Fruit fly (Drosophila melanogaster): ENCODE results near the gene VAChT.

VAChT gene

DNA sequence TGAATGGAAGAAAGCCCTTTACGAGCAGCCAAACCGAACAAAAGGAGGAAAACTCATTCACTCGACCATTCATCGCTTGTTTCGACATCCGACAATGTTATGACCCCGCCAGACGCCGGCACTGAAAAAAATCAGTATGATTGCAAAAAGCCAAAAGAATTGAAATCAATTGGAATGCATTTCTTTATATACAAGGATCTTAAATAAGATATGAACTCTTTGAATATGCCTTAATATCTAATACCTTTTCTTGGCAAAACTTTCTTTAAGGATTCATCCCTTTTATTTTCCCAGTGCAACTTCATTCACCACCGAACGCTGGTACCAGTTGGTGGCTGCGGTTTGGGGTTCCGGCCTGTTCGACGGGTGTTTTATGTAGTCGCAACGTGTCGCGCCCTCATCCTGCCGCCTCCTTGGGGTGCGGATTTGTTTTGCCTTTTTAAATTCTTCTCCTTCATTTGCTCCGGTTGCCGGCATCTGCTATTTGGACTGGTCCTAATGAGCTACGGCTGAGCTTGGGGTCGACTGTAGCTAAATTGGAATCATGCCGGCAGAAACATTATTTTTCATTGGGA is 14.6 kb downstream of the VAChT start (continued):
- TF ChIP-seq OdsH (GFP tag; optimal IDR thresholded peaks at IDR 0.05) (peak; percentile 57), net (GFP tag; optimal IDR thresholded peaks at IDR 0.05) (peak; percentile 37), spab (GFP tag; optimal IDR thresholded peaks at IDR 0.05) (peak; percentile 70), Met (GFP tag; optimal IDR thresholded peaks at IDR 0.05) (peak; percentile 76), pdm3 (GFP tag; optimal IDR thresholded peaks at IDR 0.05) (peak; percentile 64), CG32006 (GFP tag; optimal IDR thresholded peaks at IDR 0.05) (peak; percentile 49), CG9139 (GFP tag; optimal IDR thresholded peaks at IDR 0.05) (peak; percentile 30), Eip78C (GFP tag) (peak; percentile 91), CG11902 (GFP tag; optimal IDR thresholded peaks at IDR 0.05) (peak; percentile 39), Hr39 (GFP tag; optimal IDR thresholded peaks at IDR 0.05) (peak; percentile 58), esn (GFP tag; optimal IDR thresholded peaks at IDR 0.05) (no peak), CG10669 (GFP tag; optimal IDR thresholded peaks at IDR 0.05) (peak; percentile 69), CG3032 (tag; optimal IDR thresholded peaks at IDR 0.05) (peak; percentile 74), CG6163 (GFP tag; IDR thresholded peaks at IDR 0.05) (peak; percentile 69; the same call in 1 of the 3 replicates), CG1621 (tag; optimal IDR thresholded peaks at IDR 0.05) (peak; percentile 55), CG11762 (GFP tag; optimal IDR thresholded peaks at IDR 0.05; ENCODE audit: insufficient read depth) (peak; percentile 28), CG6792 (GFP tag; optimal IDR thresholded peaks at IDR 0.05) (peak; percentile 68)

DNA sequence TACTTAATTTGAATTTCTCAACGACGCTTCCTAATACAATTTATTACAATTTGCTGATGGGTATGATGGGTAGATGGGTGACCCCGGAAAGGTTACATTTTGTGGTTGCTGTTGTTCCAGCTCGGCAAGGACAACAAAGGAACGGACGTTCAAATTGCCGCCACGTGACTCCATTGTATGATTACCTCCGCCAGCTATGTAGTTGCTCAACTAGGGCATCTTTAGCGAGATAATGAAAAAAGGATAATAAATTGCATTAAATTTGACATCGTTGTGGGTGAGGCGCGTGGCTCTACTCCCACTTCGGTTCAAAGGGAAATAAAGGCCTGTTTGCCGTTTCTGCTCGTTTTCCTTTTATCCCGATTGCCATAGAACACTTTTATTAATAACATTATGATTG is 16.1 kb downstream of the VAChT start:
- TF ChIP-seq fd85E (GFP tag; optimal IDR thresholded peaks at IDR 0.05): no peak
- no peak for TF ChIP-seq CG10669 (GFP tag; optimal IDR thresholded peaks at IDR 0.05)
- no peak for TF ChIP-seq CG3919 (GFP tag; optimal IDR thresholded peaks at IDR 0.05)
- no peak for TF ChIP-seq dsx (GFP tag; optimal IDR thresholded peaks at IDR 0.05; ENCODE audit: poor library complexity, severe bottlenecking)
- TF ChIP-seq CG6854 (GFP tag; optimal IDR thresholded peaks at IDR 0.05): no peak
- TF ChIP-seq CG8632 (GFP tag; optimal IDR thresholded peaks at IDR 0.05): no peak
- no peak for TF ChIP-seq Sox14 (GFP tag; optimal IDR thresholded peaks at IDR 0.05)
- TF ChIP-seq spab (GFP tag; optimal IDR thresholded peaks at IDR 0.05): no peak
- TF ChIP-seq CG6163 (GFP tag; IDR thresholded peaks at IDR 0.05): no peak
- no peak for TF ChIP-seq Hr38 (GFP tag; optimal IDR thresholded peaks at IDR 0.05)
- TF ChIP-seq CG34406 (GFP tag; optimal IDR thresholded peaks at IDR 0.05): no peak
- TF ChIP-seq pdm3 (GFP tag; optimal IDR thresholded peaks at IDR 0.05): no peak
- no peak for TF ChIP-seq ss (GFP tag; optimal IDR thresholded peaks at IDR 0.05)
- no peak for TF ChIP-seq net (GFP tag; optimal IDR thresholded peaks at IDR 0.05)
- no peak for TF ChIP-seq CG4318 (GFP tag; optimal IDR thresholded peaks at IDR 0.05)
- TF ChIP-seq svp (GFP tag): no peak

DNA sequence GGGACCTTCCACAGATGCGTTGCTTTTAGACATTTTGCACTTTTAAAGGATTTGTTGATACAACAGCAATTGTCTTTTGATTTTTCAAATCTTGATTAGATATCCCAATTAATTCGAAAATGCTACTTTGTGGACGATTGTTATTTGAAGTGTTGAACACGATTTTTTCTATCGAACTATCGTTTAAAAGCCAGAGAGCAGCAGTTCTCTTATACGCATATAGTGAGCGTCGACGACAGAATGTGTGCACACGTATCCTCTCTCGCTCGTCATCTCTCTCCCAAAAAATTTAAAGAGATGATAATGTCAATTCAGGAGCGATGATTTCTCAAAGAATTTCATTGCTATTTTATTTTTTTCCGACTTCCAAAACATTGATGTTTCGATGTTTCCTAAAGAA is 17.2 kb downstream of the VAChT start, which contains the start of gene CG34283:
Gene CG34283 (minus strand): TSS at position 101 of the 400 bp plus-strand sequence.
- TF ChIP-seq CG8632 (GFP tag; optimal IDR thresholded peaks at IDR 0.05) (no peak), CG4318 (GFP tag; optimal IDR thresholded peaks at IDR 0.05) (no peak), eg (GFP tag; IDR thresholded peaks at IDR 0.05) (no peak), lz (GFP tag; optimal IDR thresholded peaks at IDR 0.05) (no peak), esn (GFP tag; optimal IDR thresholded peaks at IDR 0.05) (no peak), fd85E (GFP tag; optimal IDR thresholded peaks at IDR 0.05) (no peak), CG10669 (GFP tag; optimal IDR thresholded peaks at IDR 0.05) (no peak), CG3032 (tag; optimal IDR thresholded peaks at IDR 0.05) (no peak), Smox (GFP tag; optimal IDR thresholded peaks at IDR 0.05) (no peak), Sox14 (GFP tag; optimal IDR thresholded peaks at IDR 0.05) (no peak), CG8119 (GFP tag; IDR thresholded peaks at IDR 0.05) (no peak), CG6792 (GFP tag; optimal IDR thresholded peaks at IDR 0.05) (no peak)

DNA sequence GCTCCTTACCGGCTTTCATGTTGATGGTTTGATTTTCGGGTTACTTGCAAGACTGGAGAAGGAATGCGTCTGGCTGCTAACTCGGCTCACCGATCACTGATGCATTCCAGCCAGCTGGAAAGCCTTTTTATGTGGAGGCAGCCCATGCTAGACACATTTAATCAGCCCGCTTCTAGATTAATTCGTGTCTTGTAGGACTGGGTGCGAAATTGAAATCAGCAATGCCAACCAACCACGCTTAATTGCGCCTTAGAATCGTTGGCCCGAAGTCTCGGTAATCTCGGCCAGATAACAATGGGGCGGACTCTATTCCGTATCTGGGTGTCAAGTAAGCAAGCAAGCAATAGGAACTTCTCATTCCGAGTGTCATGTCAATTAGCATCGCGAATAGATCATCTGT is 21.0 kb downstream of the VAChT start, which contains the start of gene CG7714:
Gene CG7714 (minus strand): TSS at position 101 of the 400 bp plus-strand sequence.
- TF ChIP-seq CG15336 (GFP tag; IDR thresholded peaks at IDR 0.05): no peak
- TF ChIP-seq Eip78C (GFP tag): no peak
- TF ChIP-seq Blimp-1 (GFP tag; optimal IDR thresholded peaks at IDR 0.05): no peak
- TF ChIP-seq fd85E (GFP tag; optimal IDR thresholded peaks at IDR 0.05): no peak
- TF ChIP-seq CG11762 (GFP tag; optimal IDR thresholded peaks at IDR 0.05; ENCODE audit: insufficient read depth): no peak
- TF ChIP-seq dsx (GFP tag; optimal IDR thresholded peaks at IDR 0.05; ENCODE audit: poor library complexity, severe bottlenecking): no peak
- TF ChIP-seq Sox15 (GFP tag; optimal IDR thresholded peaks at IDR 0.05): no peak
- no peak for TF ChIP-seq Sox102F (GFP tag; optimal IDR thresholded peaks at IDR 0.05)
- TF ChIP-seq esn (GFP tag; optimal IDR thresholded peaks at IDR 0.05): no peak
- no peak for TF ChIP-seq achi (GFP tag; optimal IDR thresholded peaks at IDR 0.05)
